Worm (Caenorhabditis elegans) whole organism, L4 larva: Measurements from ENCODE around the gene F13B12.1.

Experiments
- D1046.2 ChIP-seq: fragments of 200-800 bp; sonication (Bioruptor generic); IDR thresholded peaks from 2 replicates; pipeline ENCODE4 v1.3.6; 2022; ENCODE audit warnings: missing genetic modification characterization, missing compliant biosample characterization
- F10B5.3 ChIP-seq: sonication (generic microtip); optimal IDR thresholded peaks from 2 replicates; lab custom pipeline; 2016; ENCODE audit warnings: mild to moderate bottlenecking, missing genetic modification characterization, missing compliant biosample characterization
- F37D6.2 ChIP-seq: sonication (generic microtip); optimal IDR thresholded peaks from 2 replicates; lab custom pipeline; 2016; ENCODE audit warnings: mild to moderate bottlenecking, missing genetic modification characterization, missing compliant biosample characterization
- R02D3.7 ChIP-seq: fragments of 150-350 bp; sonication (generic microtip); optimal IDR thresholded peaks from 3 replicates; lab custom pipeline; 2014; ENCODE audit warnings: missing biosample characterization, missing genetic modification characterization
- T20F7.1 ChIP-seq: fragments of 200-800 bp; sonication (Bioruptor generic); optimal IDR thresholded peaks from 2 replicates; lab custom pipeline; 2018; ENCODE audit warnings: mild to moderate bottlenecking, missing genetic modification characterization, missing compliant biosample characterization
- Y48G9A.11 ChIP-seq: fragments of 200-800 bp; sonication (Bioruptor generic); IDR thresholded peaks from 2 replicates; pipeline ENCODE4 v1.3.6; 2022; ENCODE audit warnings: missing genetic modification reagents, missing genetic modification characterization, missing compliant biosample characterization
- Y5F2A.4 ChIP-seq: fragments of 200-800 bp; sonication (Bioruptor generic); optimal IDR thresholded peaks from 2 replicates; lab custom pipeline; 2018; ENCODE audit warnings: mild to moderate bottlenecking, missing genetic modification characterization, missing compliant biosample characterization
- ceh-20 ChIP-seq: fragments of 200-800 bp; sonication (Bioruptor generic); IDR thresholded peaks from 2 replicates; pipeline ENCODE4 v1.3.6; 2022; ENCODE audit warnings: missing genetic modification reagents, missing genetic modification characterization, missing compliant biosample characterization
- ceh-28 ChIP-seq: fragments of 150-350 bp; optimal IDR thresholded peaks from 2 replicates; lab custom pipeline; 2014; ENCODE audit warnings: missing biosample characterization, missing genetic modification reagents, missing genetic modification characterization
- ctbp-1 ChIP-seq: fragments of 200-800 bp; sonication (Bioruptor generic); IDR thresholded peaks from 2 replicates; pipeline ENCODE4 v1.3.6; 2022; ENCODE audit warnings: missing genetic modification reagents, missing genetic modification characterization, missing compliant biosample characterization
- daf-12 ChIP-seq: fragments of 150-350 bp; optimal IDR thresholded peaks from 2 replicates; lab custom pipeline; 2014; ENCODE audit warnings: missing biosample characterization, missing genetic modification reagents, missing genetic modification characterization
- daf-16 ChIP-seq, 3 experiments: sonication (generic microtip); optimal IDR thresholded peaks; 2 replicates each; lab custom pipeline; 2016 to 2017; ENCODE audit warnings: missing genetic modification characterization in 3 of 3, missing genetic modification reagents in 3 of 3, mild to moderate bottlenecking in 2 of 3, missing compliant biosample characterization in 2 of 3, missing biosample characterization in 1 of 3, moderate library complexity in 1 of 3
- dmd-6 ChIP-seq: fragments of 200-800 bp; sonication (Bioruptor generic); IDR thresholded peaks from 2 replicates; pipeline ENCODE4 v1.3.6; 2022; ENCODE audit warnings: missing genetic modification reagents, missing genetic modification characterization, missing compliant biosample characterization
- dmd-9 ChIP-seq: fragments of 200-800 bp; sonication (Bioruptor generic); IDR thresholded peaks from 2 replicates; pipeline ENCODE4 v1.3.6; 2022; ENCODE audit warnings: missing genetic modification reagents, missing genetic modification characterization, missing compliant biosample characterization
- dve-1 ChIP-seq: sonication (generic microtip); optimal IDR thresholded peaks from 2 replicates; lab custom pipeline; 2017; ENCODE audit warnings: antibody characterized with exemption, mild to moderate bottlenecking, missing genetic modification characterization, missing compliant biosample characterization; ENCODE audit not compliant: insufficient read depth
- egl-27 ChIP-seq: sonication (generic microtip); optimal IDR thresholded peaks from 3 replicates; lab custom pipeline; 2017; ENCODE audit warnings: missing biosample characterization, missing genetic modification reagents, missing genetic modification characterization
- fkh-10 ChIP-seq: fragments of 150-350 bp; optimal IDR thresholded peaks from 2 replicates; lab custom pipeline; 2014; ENCODE audit warnings: missing biosample characterization, missing genetic modification reagents, missing genetic modification characterization
- fos-1 ChIP-seq: fragments of 150-350 bp; optimal IDR thresholded peaks from 2 replicates; lab custom pipeline; 2014; ENCODE audit warnings: missing biosample characterization, missing genetic modification characterization
- hif-1 ChIP-seq, 2 experiments: sonication (generic microtip); optimal IDR thresholded peaks; 2 replicates each; lab custom pipeline; 2016 to 2017; ENCODE audit warnings: missing compliant biosample characterization in 2 of 2, missing genetic modification characterization in 2 of 2, missing genetic modification reagents in 2 of 2, missing genotype in 2 of 2, mild to moderate bottlenecking in 1 of 2
- hlh-11 ChIP-seq: fragments of 200-800 bp; sonication (Bioruptor generic); optimal IDR thresholded peaks from 2 replicates; lab custom pipeline; 2018; ENCODE audit warnings: mild to moderate bottlenecking, missing genetic modification characterization, missing compliant biosample characterization
- hmg-1.1 ChIP-seq: fragments of 200-800 bp; sonication (Bioruptor generic); IDR thresholded peaks from 2 replicates; pipeline ENCODE4 v1.3.6; 2022; ENCODE audit warnings: missing genetic modification reagents, missing genetic modification characterization, missing compliant biosample characterization
- lim-7 ChIP-seq: fragments of 200-800 bp; sonication (Bioruptor generic); IDR thresholded peaks from 2 replicates; pipeline ENCODE4 v1.3.6; 2022; ENCODE audit warnings: missing genetic modification characterization, missing compliant biosample characterization
- lin-1 ChIP-seq: fragments of 200-800 bp; sonication (Bioruptor generic); IDR thresholded peaks from 2 replicates; pipeline ENCODE4 v1.3.6; 2022; ENCODE audit warnings: missing genetic modification reagents, missing genetic modification characterization, missing compliant biosample characterization
- lin-38 ChIP-seq: fragments of 200-800 bp; sonication (Bioruptor generic); IDR thresholded peaks from 2 replicates; pipeline ENCODE4 v1.3.6; 2022; ENCODE audit warnings: missing genetic modification reagents, missing genetic modification characterization, missing compliant biosample characterization
- lin-39 ChIP-seq: fragments of 150-350 bp; optimal IDR thresholded peaks from 2 replicates; lab custom pipeline; 2014; ENCODE audit warnings: missing biosample characterization, missing genetic modification reagents, missing genetic modification characterization
- madf-5 ChIP-seq, 2 experiments: fragments of 200-800 bp; sonication (Bioruptor generic); IDR thresholded peaks; 2 replicates each; pipeline ENCODE4 v1.3.6; 2022; ENCODE audit warnings: missing compliant biosample characterization in 2 of 2, missing genetic modification characterization in 2 of 2
- mdl-1 ChIP-seq, 2 experiments: fragments of 150-350 bp in 1 of 2; sonication (generic microtip) in 1 of 2; optimal IDR thresholded peaks; 2 replicates each; lab custom pipeline; 2014 to 2017; ENCODE audit warnings: missing biosample characterization in 2 of 2, missing genetic modification characterization in 2 of 2
- mdt-29 ChIP-seq: fragments of 200-800 bp; sonication (Bioruptor generic); IDR thresholded peaks from 2 replicates; pipeline ENCODE4 v1.3.6; 2022; ENCODE audit warnings: missing genetic modification reagents, missing genetic modification characterization, missing compliant biosample characterization
- mep-1 ChIP-seq: fragments of 150-350 bp; sonication (generic microtip); optimal IDR thresholded peaks from 3 replicates; lab custom pipeline; 2014; ENCODE audit warnings: missing biosample characterization, missing genetic modification characterization
- mxl-2 ChIP-seq: fragments of 200-800 bp; sonication (Bioruptor generic); conservative IDR thresholded peaks from 2 replicates; pipeline ENCODE4 v1.3.6; 2022; ENCODE audit warnings: missing genetic modification reagents, missing genetic modification characterization, missing compliant biosample characterization
- nhr-102 ChIP-seq: sonication (generic microtip); optimal IDR thresholded peaks from 2 replicates; lab custom pipeline; 2016; ENCODE audit warnings: mild to moderate bottlenecking, missing genetic modification characterization, moderate library complexity, missing compliant biosample characterization
- nhr-11 ChIP-seq: fragments of 150-350 bp; optimal IDR thresholded peaks from 2 replicates; lab custom pipeline; 2014; ENCODE audit warnings: missing biosample characterization, missing genetic modification characterization
- nhr-25 ChIP-seq: sonication (generic microtip); optimal IDR thresholded peaks from 2 replicates; lab custom pipeline; 2017; ENCODE audit warnings: missing genetic modification characterization, mild to moderate bottlenecking, missing compliant biosample characterization, antibody characterized with exemption, moderate library complexity, borderline replicate concordance; ENCODE audit not compliant: insufficient read depth
- nhr-28 ChIP-seq: fragments of 150-350 bp; optimal IDR thresholded peaks from 2 replicates; lab custom pipeline; 2014; ENCODE audit warnings: missing biosample characterization, missing genetic modification characterization
- nhr-48 ChIP-seq: sonication (generic microtip); optimal IDR thresholded peaks from 2 replicates; lab custom pipeline; 2016; ENCODE audit warnings: mild to moderate bottlenecking, missing genetic modification characterization, missing compliant biosample characterization
- nhr-76 ChIP-seq: fragments of 150-350 bp; optimal IDR thresholded peaks from 2 replicates; lab custom pipeline; 2014; ENCODE audit warnings: missing biosample characterization, missing genetic modification characterization
- php-3 ChIP-seq: fragments of 200-800 bp; sonication (Bioruptor generic); IDR thresholded peaks from 2 replicates; pipeline ENCODE4 v1.3.6; 2022; ENCODE audit warnings: missing genetic modification reagents, missing genetic modification characterization, missing compliant biosample characterization
- pqm-1 ChIP-seq: sonication (generic microtip); optimal IDR thresholded peaks from 2 replicates; lab custom pipeline; 2017; ENCODE audit warnings: missing biosample characterization, missing genetic modification characterization
- rbr-2 ChIP-seq: sonication (generic microtip); optimal IDR thresholded peaks from 2 replicates; lab custom pipeline; 2016; ENCODE audit warnings: missing genotype, missing genetic modification characterization, missing compliant biosample characterization
- snpc-4 ChIP-seq: fragments of 150-350 bp; optimal IDR thresholded peaks from 2 replicates; lab custom pipeline; 2014; ENCODE audit warnings: missing biosample characterization, missing genetic modification characterization
- spr-1 ChIP-seq: sonication (generic microtip); optimal IDR thresholded peaks from 2 replicates; lab custom pipeline; 2016; ENCODE audit warnings: mild to moderate bottlenecking, missing genetic modification characterization, missing compliant biosample characterization
- spr-3 ChIP-seq: fragments of 200-800 bp; sonication (Bioruptor generic); optimal IDR thresholded peaks from 2 replicates; lab custom pipeline; 2018; ENCODE audit warnings: mild to moderate bottlenecking, missing genetic modification characterization, missing compliant biosample characterization
- tag-97 ChIP-seq: fragments of 200-800 bp; sonication (Bioruptor generic); IDR thresholded peaks from 2 replicates; pipeline ENCODE4 v1.3.6; 2022; ENCODE audit warnings: missing genetic modification characterization, missing compliant biosample characterization
- tra-1 ChIP-seq: fragments of 200-800 bp; sonication (Bioruptor generic); IDR thresholded peaks from 2 replicates; pipeline ENCODE4 v1.3.6; 2022; ENCODE audit warnings: missing genetic modification reagents, missing genetic modification characterization, missing compliant biosample characterization
- unc-39 ChIP-seq: sonication (generic microtip); optimal IDR thresholded peaks from 2 replicates; lab custom pipeline; 2017; ENCODE audit warnings: missing biosample characterization, missing genetic modification characterization
- unc-62 ChIP-seq, 3 experiments: fragments of 150-350 bp in 1 of 3; sonication (generic microtip); optimal IDR thresholded peaks in 2 of 3; peaks in 1 of 3; 1 replicate in 1 of 3; 2 replicates in 2 of 3; lab custom pipeline; 2014 to 2017; ENCODE audit warnings: missing biosample characterization in 3 of 3, missing genetic modification characterization in 3 of 3, missing genetic modification reagents in 3 of 3, missing genotype in 1 of 3
- vab-7 ChIP-seq: fragments of 200-800 bp; sonication (Bioruptor generic); IDR thresholded peaks from 2 replicates; pipeline ENCODE4 v1.3.6; 2022; ENCODE audit warnings: missing genetic modification reagents, missing genetic modification characterization, missing compliant biosample characterization
- zfp-3 ChIP-seq: fragments of 200-800 bp; sonication (Bioruptor generic); conservative IDR thresholded peaks from 2 replicates; pipeline ENCODE4 v1.3.6; 2022; ENCODE audit warnings: missing genetic modification reagents, missing genetic modification characterization, missing compliant biosample characterization
- zip-2 ChIP-seq: fragments of 150-350 bp; optimal IDR thresholded peaks from 2 replicates; lab custom pipeline; 2014; ENCODE audit warnings: missing biosample characterization, missing genetic modification characterization

Gene F13B12.1

ce11 chrIV:10468662-10469061 lies 44.2 kb upstream of the F13B12.1 start:
- TF ChIP-seq tag-97 (GFP tag; lab: Robert Waterston, UW) (no peak), pqm-1 (peak; percentile 22), spr-1 (no peak), Y5F2A.4 (GFP tag; lab: Kevin White, UChicago) (no peak), nhr-28 (tag; lab: Kevin White, UChicago) (peak; percentile 47), madf-5 (GFP tag; IDR thresholded peaks at IDR 0.05; lab: Robert Waterston, UW) (no peak), dmd-6 (GFP tag; lab: Robert Waterston, UW) (peak; percentile 64; the same call in 1 of the 2 replicates), hlh-11 (tag; lab: Kevin White, UChicago) (peak; percentile 38)

- TF ChIP-seq nhr-25 (tag; lab: Kevin White, UChicago) (no peak), hlh-11 (tag; lab: Kevin White, UChicago) (peak; percentile 64), ceh-28 (tag; lab: Kevin White, UChicago) (no peak), vab-7 (GFP tag; lab: Robert Waterston, UW) (no peak), snpc-4 (tag; lab: Kevin White, UChicago) (no peak), zip-2 (tag; lab: Kevin White, UChicago) (no peak), rbr-2 (no peak), Y48G9A.11 (GFP tag; lab: Robert Waterston, UW) (no peak), lin-38 (GFP tag; lab: Robert Waterston, UW) (no peak), nhr-76 (tag; lab: Kevin White, UChicago) (no peak), egl-27 (tag; lab: Kevin White, UChicago) (no peak), daf-16 (GFP tag; optimal IDR thresholded peaks at IDR 0.05; lab: Kevin White, UChicago) (no peak), daf-16 (tag; optimal IDR thresholded peaks at IDR 0.05; lab: Kevin White, UChicago) (peak; percentile 68), mdt-29 (GFP tag; lab: Robert Waterston, UW) (no peak), F10B5.3 (tag; lab: Kevin White, UChicago) (no peak), dmd-9 (GFP tag; lab: Robert Waterston, UW) (no peak), nhr-102 (tag; lab: Kevin White, UChicago) (no peak), unc-62 (GFP tag; optimal IDR thresholded peaks at IDR 0.05 in 1 of 2; lab: Kevin White, UChicago) (no peak), unc-62 (tag; optimal IDR thresholded peaks at IDR 0.05; lab: Kevin White, UChicago) (no peak), lin-1 (GFP tag; lab: Robert Waterston, UW) (no peak), spr-3 (no peak), dve-1 (tag; lab: Kevin White, UChicago) (peak; percentile 47), lin-39 (no peak), unc-39 (no peak), fos-1 (tag; lab: Kevin White, UChicago) (no peak), ceh-20 (no peak), R02D3.7 (tag; lab: Kevin White, UChicago) (no peak), nhr-48 (no peak), mxl-2 (GFP tag; lab: Robert Waterston, UW) (no peak), php-3 (no peak), ctbp-1 (GFP tag; lab: Robert Waterston, UW) (no peak), Y5F2A.4 (GFP tag; lab: Kevin White, UChicago) (no peak), zfp-3 (GFP tag; lab: Robert Waterston, UW) (no peak), hmg-1.1 (no peak), tra-1 (GFP tag; lab: Robert Waterston, UW) (0 out of 2 replicates have a peak, but pooled peaks have one; percentile 23), D1046.2 (GFP tag; lab: Robert Waterston, UW) (no peak), lim-7 (GFP tag; lab: Robert Waterston, UW) (no peak), fkh-10 (GFP tag; lab: Kevin White, UChicago) (no peak), daf-12 (tag; lab: Kevin White, UChicago) (no peak), mdl-1 (tag; optimal IDR thresholded peaks at IDR 0.05; lab: Kevin White, UChicago) (no peak), mep-1 (tag; lab: Kevin White, UChicago) (no peak), hif-1 (tag; optimal IDR thresholded peaks at IDR 0.05; lab: Kevin White, UChicago) (no peak), T20F7.1 (GFP tag; lab: Kevin White, UChicago) (no peak), dmd-6 (GFP tag; lab: Robert Waterston, UW) (peak; percentile 91), F37D6.2 (tag; lab: Kevin White, UChicago) (no peak), nhr-11 (no peak)
Observed at ce11 chrIV:10467347-10467746, 42.9 kb upstream of the F13B12.1 start.
